Fruit fly (Drosophila melanogaster) Kc167 (cell line): ENCODE measurements around the gene Pi3K92E.

Experiments
- Myc ChIP-seq: fragments of >200 bp; optimal IDR thresholded peaks from 2 replicates; lab custom pipeline; 2017; ENCODE audit warnings: missing external identifiers
- Sin3A ChIP-seq: fragments of >200 bp; optimal IDR thresholded peaks from 2 replicates; lab custom pipeline; 2018; ENCODE audit warnings: missing external identifiers
- insv ChIP-seq: fragments of >200 bp; optimal IDR thresholded peaks from 3 replicates; lab custom pipeline; 2018; ENCODE audit warnings: missing external identifiers
- psq ChIP-seq: fragments of >200 bp; optimal IDR thresholded peaks from 2 replicates; lab custom pipeline; 2017; ENCODE audit warnings: missing external identifiers

DNA sequence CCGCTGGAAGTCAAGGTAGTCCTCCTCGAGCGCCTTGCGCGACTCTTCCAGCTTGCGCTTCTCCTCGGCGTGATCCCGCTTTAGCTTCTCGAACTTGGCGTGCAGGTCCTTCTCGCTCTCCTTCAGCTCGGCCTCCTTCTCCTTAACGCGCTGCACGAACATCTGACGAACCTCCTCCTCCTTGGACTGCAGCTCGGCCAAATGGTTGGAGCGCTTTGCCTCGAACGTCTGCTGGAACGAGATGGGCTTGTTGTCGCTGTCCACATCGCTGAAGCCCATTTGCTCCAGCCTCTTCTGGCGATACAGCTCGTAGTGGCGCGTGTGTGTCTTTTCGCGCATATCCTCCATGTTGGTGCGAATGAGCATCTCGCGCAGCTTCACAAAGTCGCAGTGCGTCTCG lies 48.1 kb downstream of the Pi3K92E start:
- TF ChIP-seq Myc (lab: Kevin White, UChicago) (no peak), insv (lab: Kevin White, UChicago) (no peak), psq (lab: Kevin White, UChicago) (no peak), Sin3A (no peak)
